Worm (Caenorhabditis elegans) whole organism, L1 larva: ENCODE data around the gene cls-1.

Source experiments
- C16A3.4 ChIP-seq: fragments of 150-350 bp; optimal IDR thresholded peaks from 2 replicates; lab custom pipeline; 2014; ENCODE audit warnings: missing biosample characterization, missing genetic modification characterization
- Y116A8C.19 ChIP-seq: sonication (generic microtip); optimal IDR thresholded peaks from 2 replicates; lab custom pipeline; 2016; ENCODE audit warnings: missing compliant biosample characterization, missing genetic modification characterization, borderline replicate concordance
- alr-1 ChIP-seq: fragments of 200-800 bp; sonication (Bioruptor generic); optimal IDR thresholded peaks from 2 replicates; lab custom pipeline; 2018; ENCODE audit warnings: borderline replicate concordance, mild to moderate bottlenecking, missing genetic modification characterization, missing compliant biosample characterization
- blmp-1 ChIP-seq: fragments of 150-350 bp; optimal IDR thresholded peaks from 2 replicates; lab custom pipeline; 2014; ENCODE audit warnings: missing biosample characterization, missing genetic modification characterization
- ceh-88 ChIP-seq: fragments of 200-800 bp; sonication (Bioruptor generic); IDR thresholded peaks from 2 replicates; pipeline ENCODE4 v1.3.6; 2022; ENCODE audit warnings: missing genetic modification characterization, missing compliant biosample characterization
- ces-1 ChIP-seq: fragments of 150-350 bp; optimal IDR thresholded peaks from 2 replicates; lab custom pipeline; 2014; ENCODE audit warnings: missing biosample characterization, missing genetic modification reagents, missing genetic modification characterization
- dpl-1 ChIP-seq, 3 experiments: fragments of 150-350 bp in 2 of 3; sonication (generic microtip) in 1 of 3; optimal IDR thresholded peaks; 2 replicates each; lab custom pipeline; 2014 to 2017; ENCODE audit warnings: missing biosample characterization in 3 of 3, missing genetic modification characterization in 3 of 3, missing genetic modification reagents in 3 of 3
- dsc-1 ChIP-seq: sonication (generic microtip); optimal IDR thresholded peaks from 2 replicates; lab custom pipeline; 2016; ENCODE audit warnings: mild to moderate bottlenecking, missing genetic modification characterization, missing compliant biosample characterization
- efl-1 ChIP-seq, 4 experiments: fragments of 150-350 bp; optimal IDR thresholded peaks in 3 of 4; peaks in 1 of 4; 1 replicate in 1 of 4; 2 replicates in 3 of 4; lab custom pipeline; 2014; ENCODE audit warnings: missing biosample characterization in 2 of 4, missing genetic modification characterization in 2 of 4, missing genetic modification reagents in 2 of 4
- efl-3 ChIP-seq: fragments of 200-800 bp; sonication (Bioruptor generic); optimal IDR thresholded peaks from 2 replicates; lab custom pipeline; 2018; ENCODE audit warnings: mild to moderate bottlenecking, missing genetic modification characterization, missing compliant biosample characterization
- egl-13 ChIP-seq: sonication (generic microtip); optimal IDR thresholded peaks from 2 replicates; lab custom pipeline; 2016; ENCODE audit warnings: missing genotype, missing genetic modification reagents, missing genetic modification characterization, missing compliant biosample characterization
- egl-27 ChIP-seq, 2 experiments: fragments of 150-350 bp in 1 of 2; sonication (generic microtip); optimal IDR thresholded peaks; 3 replicates each; lab custom pipeline; 2017 to 2018; ENCODE audit warnings: missing biosample characterization in 2 of 2, missing genetic modification characterization in 2 of 2, missing genetic modification reagents in 2 of 2
- ets-5 ChIP-seq: fragments of 200-800 bp; sonication (Bioruptor generic); IDR thresholded peaks from 2 replicates; pipeline ENCODE4 v1.3.6; 2022; ENCODE audit warnings: missing genetic modification characterization, missing compliant biosample characterization
- fkh-10 ChIP-seq: sonication (generic microtip); optimal IDR thresholded peaks from 2 replicates; lab custom pipeline; 2017; ENCODE audit warnings: missing biosample characterization, missing genetic modification reagents, missing genetic modification characterization
- fkh-8 ChIP-seq: sonication (generic microtip); optimal IDR thresholded peaks from 2 replicates; lab custom pipeline; 2016; ENCODE audit warnings: mild to moderate bottlenecking, missing genetic modification characterization, missing compliant biosample characterization
- hpl-2 ChIP-seq: fragments of 150-350 bp; optimal IDR thresholded peaks from 2 replicates; lab custom pipeline; 2014; ENCODE audit warnings: missing biosample characterization, missing genetic modification reagents, missing genetic modification characterization
- irx-1 ChIP-seq: sonication (generic microtip); optimal IDR thresholded peaks from 2 replicates; lab custom pipeline; 2016; ENCODE audit warnings: missing genetic modification characterization, missing compliant biosample characterization
- jun-1 ChIP-seq: fragments of 150-350 bp; optimal IDR thresholded peaks from 2 replicates; lab custom pipeline; 2014; ENCODE audit warnings: missing biosample characterization, missing genetic modification reagents, missing genetic modification characterization
- lin-14 ChIP-seq: fragments of 200-800 bp; sonication (Bioruptor generic); optimal IDR thresholded peaks from 2 replicates; lab custom pipeline; 2018; ENCODE audit warnings: mild to moderate bottlenecking, missing genetic modification characterization, moderate library complexity, missing compliant biosample characterization
- lin-15B ChIP-seq: fragments of 150-350 bp; sonication (generic microtip); optimal IDR thresholded peaks from 3 replicates; lab custom pipeline; 2014; ENCODE audit warnings: missing biosample characterization, missing genetic modification characterization
- lir-3 ChIP-seq: sonication (generic microtip); optimal IDR thresholded peaks from 2 replicates; lab custom pipeline; 2016; ENCODE audit warnings: mild to moderate bottlenecking, missing genetic modification characterization, moderate library complexity, missing compliant biosample characterization; ENCODE audit not compliant: poor library complexity
- lsy-2 ChIP-seq, 2 experiments: fragments of 150-350 bp; optimal IDR thresholded peaks; 2 replicates each; lab custom pipeline; 2014; ENCODE audit warnings: missing biosample characterization in 2 of 2, missing genetic modification characterization in 2 of 2
- mab-9 ChIP-seq: fragments of 200-800 bp; sonication (Bioruptor generic); IDR thresholded peaks from 2 replicates; pipeline ENCODE4 v1.3.6; 2022; ENCODE audit warnings: missing genetic modification reagents, missing genetic modification characterization, missing compliant biosample characterization
- mdl-1 ChIP-seq, 2 experiments: fragments of 150-350 bp; optimal IDR thresholded peaks; 2 replicates each; lab custom pipeline; 2014 to 2017; ENCODE audit warnings: missing biosample characterization in 2 of 2, missing genetic modification characterization in 2 of 2, inconsistent platforms in 1 of 2
- mep-1 ChIP-seq: fragments of 150-350 bp; optimal IDR thresholded peaks from 2 replicates; lab custom pipeline; 2014; ENCODE audit warnings: missing biosample characterization, missing genetic modification characterization
- nhr-19 ChIP-seq: fragments of 200-800 bp; sonication (Bioruptor generic); conservative IDR thresholded peaks from 2 replicates; pipeline ENCODE4 v1.3.6; 2022; ENCODE audit warnings: missing genetic modification characterization, missing compliant biosample characterization
- nhr-20 ChIP-seq: sonication (generic microtip); optimal IDR thresholded peaks from 2 replicates; lab custom pipeline; 2016; ENCODE audit warnings: mild to moderate bottlenecking, missing genetic modification characterization, missing compliant biosample characterization
- nhr-71 ChIP-seq: sonication (generic microtip); optimal IDR thresholded peaks from 2 replicates; lab custom pipeline; 2016; ENCODE audit warnings: mild to moderate bottlenecking, missing genetic modification characterization, moderate library complexity, missing compliant biosample characterization
- nhr-76 ChIP-seq: sonication (generic microtip); optimal IDR thresholded peaks from 2 replicates; lab custom pipeline; 2017; ENCODE audit warnings: missing biosample characterization, missing genetic modification characterization
- nhr-85 ChIP-seq: sonication (generic microtip); peaks from one replicate; lab custom pipeline; 2016; ENCODE audit warnings: missing genetic modification characterization, inconsistent platforms, missing compliant biosample characterization
- nhr-90 ChIP-seq: sonication (generic microtip); optimal IDR thresholded peaks from 2 replicates; lab custom pipeline; 2016; ENCODE audit warnings: mild to moderate bottlenecking, missing genetic modification characterization, missing compliant biosample characterization; ENCODE audit not compliant: poor library complexity
- pag-3 ChIP-seq: sonication (generic microtip); optimal IDR thresholded peaks from 2 replicates; lab custom pipeline; 2017; ENCODE audit warnings: missing genetic modification characterization, mild to moderate bottlenecking, missing compliant biosample characterization, antibody characterized with exemption, borderline replicate concordance; ENCODE audit not compliant: insufficient read depth
- pax-3 ChIP-seq: fragments of 200-800 bp; sonication (Bioruptor generic); optimal IDR thresholded peaks from 2 replicates; lab custom pipeline; 2018; ENCODE audit warnings: mild to moderate bottlenecking, missing genetic modification characterization, moderate library complexity, missing compliant biosample characterization
- rnt-1 ChIP-seq: sonication (generic microtip); optimal IDR thresholded peaks from 2 replicates; lab custom pipeline; 2016; ENCODE audit warnings: mild to moderate bottlenecking, missing genetic modification characterization, moderate library complexity, missing compliant biosample characterization
- skn-1 ChIP-seq: fragments of 150-350 bp; optimal IDR thresholded peaks from 2 replicates; lab custom pipeline; 2014; ENCODE audit warnings: missing biosample characterization, missing genetic modification characterization
- snu-23 ChIP-seq: sonication (generic microtip); optimal IDR thresholded peaks from 2 replicates; lab custom pipeline; 2016; ENCODE audit warnings: missing genetic modification characterization, missing compliant biosample characterization
- sptf-1 ChIP-seq: fragments of 150-350 bp; optimal IDR thresholded peaks from 2 replicates; lab custom pipeline; 2014; ENCODE audit warnings: missing biosample characterization, missing genetic modification characterization
- swsn-7 ChIP-seq: sonication (generic microtip); optimal IDR thresholded peaks from 2 replicates; lab custom pipeline; 2016; ENCODE audit warnings: missing genetic modification characterization, missing compliant biosample characterization
- tbx-2 ChIP-seq: sonication (generic microtip); optimal IDR thresholded peaks from 2 replicates; lab custom pipeline; 2016; ENCODE audit warnings: missing genetic modification characterization, missing compliant biosample characterization
- unc-30 ChIP-seq: sonication (generic microtip); optimal IDR thresholded peaks from 2 replicates; lab custom pipeline; 2017; ENCODE audit warnings: missing biosample characterization, missing genetic modification characterization

The cls-1 gene

ce11 chrIII:7550979-7551378, 43.0 kb downstream of the cls-1 start (continued):
- TF ChIP-seq pax-3 (tag; lab: Kevin White, UChicago) (no peak), fkh-8 (tag; lab: Kevin White, UChicago) (no peak), jun-1 (tag; lab: Kevin White, UChicago) (no peak), hpl-2 (GFP tag; lab: Kevin White, UChicago) (no peak), ceh-88 (GFP tag; lab: Robert Waterston, UW) (no peak), efl-1 (optimal IDR thresholded peaks at IDR 0.05; lab: Kevin White, UChicago) (no peak), efl-1 (GFP tag; optimal IDR thresholded peaks at IDR 0.05 in 1 of 2; lab: Kevin White, UChicago) (peak in 1 of 2 experiments; percentile 46), ets-5 (no peak), dsc-1 (tag; lab: Kevin White, UChicago) (no peak), efl-3 (GFP tag; lab: Kevin White, UChicago) (no peak), nhr-19 (no peak), C16A3.4 (tag; lab: Kevin White, UChicago) (no peak)

- no peak for TF ChIP-seq hpl-2 (GFP tag; lab: Kevin White, UChicago)
- TF ChIP-seq mab-9 (GFP tag; lab: Robert Waterston, UW) = 0 out of 2 replicates have a peak, but pooled peaks have one; percentile 31
- peak; percentile 31 for TF ChIP-seq mep-1 (tag; lab: Kevin White, UChicago)
- TF ChIP-seq alr-1 (tag; lab: Kevin White, UChicago) = no peak
- TF ChIP-seq blmp-1 = peak; percentile 25
- peak; percentile 7 for TF ChIP-seq nhr-71 (tag; lab: Kevin White, UChicago)
- TF ChIP-seq unc-30 = no peak
- TF ChIP-seq lsy-2 (tag; optimal IDR thresholded peaks at IDR 0.05; lab: Kevin White, UChicago) = peak in 1 of 2 experiments; percentile 27
- TF ChIP-seq ces-1 (GFP tag; lab: Kevin White, UChicago) = no peak
- peak; percentile 15 for TF ChIP-seq lin-14 (GFP tag; lab: Kevin White, UChicago)
- TF ChIP-seq lin-15B = no peak
- no peak for TF ChIP-seq ets-5
Measured at ce11 chrIII:7552859-7553258, 44.9 kb downstream of the cls-1 start.

DNA sequence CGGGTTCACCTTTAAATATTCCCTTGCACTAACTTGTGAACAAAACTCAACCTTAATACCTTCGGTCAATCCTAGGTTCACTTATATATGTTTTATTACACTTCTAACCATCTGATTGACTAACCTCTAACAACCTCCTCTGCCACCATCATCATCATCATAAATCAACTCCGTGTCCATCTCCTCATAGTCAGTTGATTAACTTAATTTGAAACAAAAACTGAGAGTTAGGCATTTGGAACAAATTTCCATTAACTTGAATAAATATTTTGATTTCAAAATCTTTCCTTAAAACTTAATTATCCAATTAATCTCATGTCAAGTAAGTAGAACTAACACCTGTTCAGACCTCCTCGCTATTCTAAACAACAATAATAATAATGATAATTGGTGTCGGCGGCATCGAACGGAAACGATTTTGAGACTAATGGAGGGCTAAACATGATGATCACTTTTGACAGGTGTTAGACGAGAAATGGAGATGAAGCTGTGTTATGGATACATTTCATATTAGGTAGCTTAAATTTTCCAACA, 45.8 kb downstream of the cls-1 start:
- TF ChIP-seq Y116A8C.19 (no peak), lin-14 (GFP tag; lab: Kevin White, UChicago) (peak; percentile 4), blmp-1 (peak; percentile 6), nhr-76 (tag; lab: Kevin White, UChicago) (no peak), skn-1 (no peak), lsy-2 (tag; optimal IDR thresholded peaks at IDR 0.05; lab: Kevin White, UChicago) (peak in 1 of 2 experiments; percentile 3), mep-1 (tag; lab: Kevin White, UChicago) (peak; percentile 44), nhr-71 (tag; lab: Kevin White, UChicago) (peak; percentile 18), nhr-85 (tag; lab: Kevin White, UChicago) (peak; percentile 55), rnt-1 (tag; lab: Kevin White, UChicago) (peak; percentile 28), hpl-2 (GFP tag; lab: Kevin White, UChicago) (no peak)

DNA sequence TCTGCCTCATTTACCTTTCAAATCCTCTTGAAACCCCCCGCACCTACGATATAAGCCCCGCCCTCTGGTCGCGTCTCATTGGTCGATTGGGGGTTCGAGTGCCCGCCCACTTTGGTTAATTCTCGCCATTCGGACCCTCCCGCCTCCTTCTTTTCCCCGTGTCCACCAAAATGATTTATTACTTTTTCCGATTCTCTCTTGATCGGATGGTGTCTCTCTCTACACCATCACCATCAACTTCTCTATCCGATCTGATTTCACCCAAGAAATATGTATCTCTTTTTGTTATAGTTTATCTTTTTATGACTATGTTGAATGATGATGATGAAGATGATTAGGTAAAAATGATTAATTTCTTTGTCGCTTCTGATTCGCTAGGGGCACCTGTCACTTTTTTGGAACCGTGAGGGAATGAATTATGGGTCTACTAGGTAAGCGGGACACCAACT, 46.7 kb downstream of the cls-1 start:
- TF ChIP-seq dpl-1 (GFP tag; optimal IDR thresholded peaks at IDR 0.05; lab: Kevin White, UChicago) = no peak
- TF ChIP-seq nhr-76 (tag; lab: Kevin White, UChicago) = no peak
- TF ChIP-seq nhr-85 (tag; lab: Kevin White, UChicago) = peak; percentile 92
- peak; percentile 53 for TF ChIP-seq rnt-1 (tag; lab: Kevin White, UChicago)
- peak; percentile 22 for TF ChIP-seq tbx-2 (tag; lab: Kevin White, UChicago)
- no peak for TF ChIP-seq fkh-10 (GFP tag; lab: Kevin White, UChicago)
- peak; percentile 60 for TF ChIP-seq lin-14 (GFP tag; lab: Kevin White, UChicago)
- no peak for TF ChIP-seq lir-3 (tag; lab: Kevin White, UChicago)
- no peak for TF ChIP-seq mdl-1 (tag; optimal IDR thresholded peaks at IDR 0.05; lab: Kevin White, UChicago)
- TF ChIP-seq egl-27 (tag; optimal IDR thresholded peaks at IDR 0.05; lab: Kevin White, UChicago) = no peak
- TF ChIP-seq egl-13 (tag; lab: Kevin White, UChicago) = no peak
- TF ChIP-seq nhr-71 (tag; lab: Kevin White, UChicago) = peak; percentile 56
- peak; percentile 33 for TF ChIP-seq nhr-20 (tag; lab: Kevin White, UChicago)
- peak; percentile 53 for TF ChIP-seq irx-1
- TF ChIP-seq nhr-19 = peak; percentile 32
- TF ChIP-seq swsn-7 (tag; lab: Kevin White, UChicago) = peak; percentile 16
- peak; percentile 28 for TF ChIP-seq blmp-1
- TF ChIP-seq lsy-2 (tag; optimal IDR thresholded peaks at IDR 0.05; lab: Kevin White, UChicago) = peak; percentile 63 to 69
- no peak for TF ChIP-seq sptf-1 (tag; lab: Kevin White, UChicago)
- no peak for TF ChIP-seq pag-3 (tag; lab: Kevin White, UChicago)
- peak; percentile 34 for TF ChIP-seq snu-23 (GFP tag; lab: Kevin White, UChicago)
- TF ChIP-seq nhr-90 (tag; lab: Kevin White, UChicago) = peak; percentile 19
- TF ChIP-seq, all 84 proteins: peak for 13
